Worm (Caenorhabditis elegans): Measurements from ENCODE around the gene B0554.7.

- TF ChIP-seq ref-1 (GFP tag; conservative IDR thresholded peaks at IDR 0.05) (no peak), tab-1 (GFP tag; IDR thresholded peaks at IDR 0.05) (no peak), med-1 (GFP tag; optimal IDR thresholded peaks at IDR 0.05; ENCODE audit: insufficient read depth) (no peak), ztf-29 (GFP tag; IDR thresholded peaks at IDR 0.05) (no peak)
These were observed 36.6 kb downstream of the B0554.7 start, which contains the start of gene nhr-252 for ce11 chrV:404210-404669.
